Fruit fly (Drosophila melanogaster): ENCODE results near the gene CG15369.

dm6 chrX:9201080-9201479 is 15.6 kb upstream of the CG15369 start:
- TF ChIP-seq eve (GFP tag; optimal IDR thresholded peaks at IDR 0.05): no peak
- no peak for TF ChIP-seq CG8765 (GFP tag; IDR thresholded peaks at IDR 0.05)
- TF ChIP-seq CG11398 (GFP tag; optimal IDR thresholded peaks at IDR 0.05): no peak
- TF ChIP-seq sna (GFP tag; IDR thresholded peaks at IDR 0.05; ENCODE audit: partially characterized antibody): no peak
- no peak for TF ChIP-seq Poxn (GFP tag; IDR thresholded peaks at IDR 0.05)

Measured in whole organism, embryonic.